Fruit fly (Drosophila melanogaster) whole organism, wandering third instar larva: ENCODE measurements around the gene CG3769.

Experiments used
- CG32264 ChIP-seq: fragments of 200-800 bp; sonication (Bioruptor generic); optimal IDR thresholded peaks from 2 replicates; lab custom pipeline; 2016; ENCODE audit warnings: missing biosample characterization, missing genetic modification characterization
- CG9705 ChIP-seq: fragments of 200-800 bp; sonication (Bioruptor generic); optimal IDR thresholded peaks from 2 replicates; lab custom pipeline; 2018; ENCODE audit warnings: missing biosample characterization, mild to moderate bottlenecking, missing genetic modification characterization
- CrebA ChIP-seq: fragments of 200-800 bp; sonication (Bioruptor generic); optimal IDR thresholded peaks from 2 replicates; lab custom pipeline; 2016; ENCODE audit warnings: missing biosample characterization, mild to moderate bottlenecking, missing genetic modification characterization, borderline replicate concordance
- Dif ChIP-seq: fragments of 200-275, 200-300 bp; sonication (Bioruptor generic); optimal IDR thresholded peaks from 2 replicates; lab custom pipeline; 2018; ENCODE audit warnings: missing biosample characterization, missing genetic modification characterization; ENCODE audit not compliant: partially characterized antibody
- HLH106 ChIP-seq: fragments of 200-800 bp; optimal IDR thresholded peaks from 3 replicates; lab custom pipeline; 2019; ENCODE audit warnings: missing biosample characterization, mild to moderate bottlenecking, missing genetic modification characterization, moderate library complexity
- Hnf4 ChIP-seq: fragments of 200-800 bp; sonication (Bioruptor generic); optimal IDR thresholded peaks from 2 replicates; lab custom pipeline; 2016; ENCODE audit warnings: missing biosample characterization, mild to moderate bottlenecking, missing genetic modification characterization
- Hr78 ChIP-seq: fragments of >200 bp; optimal IDR thresholded peaks from 2 replicates; lab custom pipeline; 2017; ENCODE audit warnings: missing biosample characterization, missing genetic modification characterization
- Hr83 ChIP-seq: fragments of 200-300 bp; sonication (Bioruptor generic); optimal IDR thresholded peaks from 2 replicates; lab custom pipeline; 2016; ENCODE audit warnings: missing biosample characterization, mild to moderate bottlenecking, missing genetic modification characterization, moderate library complexity; ENCODE audit not compliant: poor library complexity, severe bottlenecking
- Jra ChIP-seq: sonication (Bioruptor generic); optimal IDR thresholded peaks from 2 replicates; lab custom pipeline; 2016; ENCODE audit warnings: missing biosample characterization, missing genetic modification characterization
- Mio ChIP-seq: sonication (Bioruptor generic); optimal IDR thresholded peaks from 2 replicates; lab custom pipeline; 2016; ENCODE audit warnings: missing biosample characterization, missing genetic modification characterization
- Myc ChIP-seq: fragments of >200 bp; optimal IDR thresholded peaks from 2 replicates; lab custom pipeline; 2017
- N ChIP-seq: fragments of >200 bp; optimal IDR thresholded peaks from 2 replicates; lab custom pipeline; 2018; ENCODE audit warnings: missing biosample characterization, missing external identifiers, missing genetic modification characterization
- OdsH ChIP-seq: fragments of 200-800 bp; sonication (Bioruptor generic); optimal IDR thresholded peaks from 2 replicates; lab custom pipeline; 2016; ENCODE audit warnings: missing biosample characterization, mild to moderate bottlenecking, missing genetic modification characterization
- Rel ChIP-seq, 2 experiments: fragments of 200-800 bp; sonication (Bioruptor generic) in 1 of 2; optimal IDR thresholded peaks; 2 replicates in 1 of 2; 3 replicates in 1 of 2; lab custom pipeline; 2016 to 2019; ENCODE audit warnings: mild to moderate bottlenecking in 2 of 2, missing biosample characterization in 2 of 2, missing genetic modification characterization in 2 of 2, moderate library complexity in 1 of 2
- Sp1 ChIP-seq: fragments of 200-800 bp; sonication (Bioruptor generic); optimal IDR thresholded peaks from 3 replicates; lab custom pipeline; 2019; ENCODE audit warnings: missing biosample characterization, mild to moderate bottlenecking, missing genetic modification characterization, moderate library complexity
- Vsx2 ChIP-seq: fragments of 200-300, 225-300 bp; sonication (Bioruptor generic); optimal IDR thresholded peaks from 2 replicates; lab custom pipeline; 2018; ENCODE audit warnings: missing biosample characterization, missing genetic modification characterization; ENCODE audit not compliant: partially characterized antibody
- br ChIP-seq: fragments of 200-800 bp; sonication (Bioruptor generic); optimal IDR thresholded peaks from 2 replicates; lab custom pipeline; 2016; ENCODE audit warnings: missing biosample characterization, missing genetic modification characterization
- brk ChIP-seq: fragments of 200-800 bp; sonication (Bioruptor generic); optimal IDR thresholded peaks from 2 replicates; lab custom pipeline; 2016; ENCODE audit warnings: missing biosample characterization, mild to moderate bottlenecking, missing genetic modification characterization
- dl ChIP-seq, 2 experiments: fragments of 175-275, 200-275 bp in 1 of 2; fragments of 200-275 bp in 1 of 2; sonication (Bioruptor generic); optimal IDR thresholded peaks; lab custom pipeline; 2018; ENCODE audit warnings: mild to moderate bottlenecking in 2 of 2, missing biosample characterization in 2 of 2, missing genetic modification characterization in 2 of 2, moderate library complexity in 2 of 2; ENCODE audit not compliant: partially characterized antibody in 2 of 2, insufficient read depth in 1 of 2
- dmrt93B ChIP-seq: fragments of 200-800 bp; sonication (Bioruptor generic); optimal IDR thresholded peaks from 2 replicates; lab custom pipeline; 2018; ENCODE audit warnings: missing biosample characterization, mild to moderate bottlenecking, missing genetic modification characterization
- dsf ChIP-seq: sonication (Bioruptor generic); optimal IDR thresholded peaks from 2 replicates; lab custom pipeline; 2016; ENCODE audit warnings: missing biosample characterization, missing genetic modification characterization, borderline replicate concordance
- ey ChIP-seq: fragments of 200-800 bp; sonication (Bioruptor generic); optimal IDR thresholded peaks from 2 replicates; lab custom pipeline; 2016; ENCODE audit warnings: missing biosample characterization, missing genetic modification characterization
- foxo ChIP-seq, 2 experiments: fragments of 200-800 bp; sonication (Bioruptor generic); optimal IDR thresholded peaks; 2 replicates in 1 of 2; 3 replicates in 1 of 2; lab custom pipeline; 2016 to 2017; ENCODE audit warnings: missing biosample characterization in 2 of 2, missing genetic modification characterization in 2 of 2
- fru ChIP-seq: fragments of 200-800 bp; sonication (Bioruptor generic); optimal IDR thresholded peaks from 3 replicates; lab custom pipeline; 2016; ENCODE audit warnings: missing biosample characterization, mild to moderate bottlenecking, missing genetic modification characterization
- h ChIP-seq: fragments of 200-800 bp; sonication (Bioruptor generic); optimal IDR thresholded peaks from 3 replicates; lab custom pipeline; 2016; ENCODE audit warnings: missing biosample characterization, mild to moderate bottlenecking, missing genetic modification characterization
- jim ChIP-seq: fragments of 175-275, 200-325 bp; sonication (Bioruptor generic); optimal IDR thresholded peaks from 2 replicates; lab custom pipeline; 2016; ENCODE audit warnings: missing biosample characterization, mild to moderate bottlenecking, missing genetic modification characterization
- lola ChIP-seq: fragments of >200 bp; optimal IDR thresholded peaks from 2 replicates; lab custom pipeline; 2017; ENCODE audit warnings: missing biosample characterization, missing genetic modification characterization
- pan ChIP-seq: fragments of >200 bp; optimal IDR thresholded peaks from 2 replicates; lab custom pipeline; 2017
- psq ChIP-seq: fragments of 200-800 bp; sonication (Bioruptor generic); optimal IDR thresholded peaks from 3 replicates; lab custom pipeline; 2017; ENCODE audit warnings: missing biosample characterization, mild to moderate bottlenecking, missing genetic modification characterization, moderate library complexity
- rgr ChIP-seq: fragments of 200-800 bp; sonication (Bioruptor generic); optimal IDR thresholded peaks from 3 replicates; lab custom pipeline; 2016; ENCODE audit warnings: missing biosample characterization, mild to moderate bottlenecking, missing genetic modification characterization
- sage ChIP-seq: fragments of 200-800 bp; sonication (Bioruptor generic); optimal IDR thresholded peaks from 2 replicates; lab custom pipeline; 2016; ENCODE audit warnings: missing biosample characterization, mild to moderate bottlenecking, missing genetic modification characterization
- sv ChIP-seq: fragments of 200-800 bp; sonication (Bioruptor generic); optimal IDR thresholded peaks from 3 replicates; lab custom pipeline; 2016; ENCODE audit warnings: missing biosample characterization, missing genetic modification characterization
- tai ChIP-seq: sonication (Bioruptor generic); optimal IDR thresholded peaks from 2 replicates; lab custom pipeline; 2016; ENCODE audit warnings: missing biosample characterization, missing genetic modification characterization
- woc ChIP-seq: sonication (Bioruptor generic); optimal IDR thresholded peaks from 2 replicates; lab custom pipeline; 2016; ENCODE audit warnings: missing biosample characterization, mild to moderate bottlenecking, missing genetic modification characterization

CG3769 gene

DNA sequence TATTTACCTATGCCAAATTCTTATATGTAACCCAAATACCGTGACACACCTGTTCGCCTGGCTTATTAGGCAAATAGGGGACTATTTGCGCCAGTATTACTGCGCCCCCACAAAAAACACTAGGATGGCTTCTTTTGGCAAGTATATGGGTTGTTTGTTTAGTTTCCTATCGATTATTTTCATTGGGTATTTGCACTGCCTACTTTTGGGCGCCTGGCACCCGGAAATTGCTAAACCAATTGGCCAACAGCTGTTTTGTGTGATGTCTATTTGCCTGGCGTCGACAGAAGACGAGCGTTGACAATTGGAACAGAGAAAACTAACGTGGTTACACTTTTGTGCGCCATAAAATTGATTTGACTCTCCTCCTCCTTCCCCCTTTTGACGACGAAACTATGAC lies 17.8 kb downstream of the CG3769 start:
- TF ChIP-seq Hnf4 (no peak), fru (GFP tag; lab: Kevin White, UChicago) (no peak), psq (GFP tag; lab: Kevin White, UChicago) (no peak), CG32264 (GFP tag; lab: Kevin White, UChicago) (no peak), N (no peak), sv (GFP tag; lab: Kevin White, UChicago) (no peak), ey (GFP tag; lab: Kevin White, UChicago) (no peak), CG9705 (GFP tag; lab: Kevin White, UChicago) (no peak), Vsx2 (no peak), rgr (GFP tag; lab: Kevin White, UChicago) (no peak), brk (GFP tag; lab: Kevin White, UChicago) (no peak), Sp1 (GFP tag; lab: Kevin White, UChicago) (no peak), dmrt93B (GFP tag; lab: Kevin White, UChicago) (no peak), CrebA (GFP tag; lab: Kevin White, UChicago) (no peak), dsf (GFP tag; lab: Kevin White, UChicago) (no peak)

dm6 chr2L:9454369-9455054 lies 19.3 kb downstream of the CG3769 start:
- TF ChIP-seq N: no peak
- TF ChIP-seq, all 38 proteins: peak for 0

- TF ChIP-seq Hr83 (GFP tag; lab: Kevin White, UChicago): no peak
- no peak for TF ChIP-seq HLH106 (tag; lab: Kevin White, UChicago)
- no peak for TF ChIP-seq h
- no peak for TF ChIP-seq dsf (GFP tag; lab: Kevin White, UChicago)
- TF ChIP-seq N: no peak
- no peak for TF ChIP-seq Hr78
- no peak for TF ChIP-seq dl (GFP tag; optimal IDR thresholded peaks at IDR 0.05; lab: Kevin White, UChicago; ENCODE audit: insufficient read depth in 1 of 2, partially characterized antibody in 2 of 2)
- no peak for TF ChIP-seq OdsH (GFP tag; lab: Kevin White, UChicago)
- no peak for TF ChIP-seq Myc (lab: Kevin White, UChicago)
- no peak for TF ChIP-seq foxo (GFP tag; optimal IDR thresholded peaks at IDR 0.05; lab: Kevin White, UChicago)
- no peak for TF ChIP-seq lola (GFP tag; lab: Kevin White, UChicago)
- no peak for TF ChIP-seq psq (GFP tag; lab: Kevin White, UChicago)
- TF ChIP-seq sage (GFP tag; lab: Kevin White, UChicago): no peak
- no peak for TF ChIP-seq woc (GFP tag; lab: Kevin White, UChicago)
- no peak for TF ChIP-seq Rel (GFP tag; optimal IDR thresholded peaks at IDR 0.05; lab: Kevin White, UChicago)
- no peak for TF ChIP-seq Rel (tag; optimal IDR thresholded peaks at IDR 0.05; lab: Kevin White, UChicago)
- TF ChIP-seq rgr (GFP tag; lab: Kevin White, UChicago): no peak
- no peak for TF ChIP-seq tai (GFP tag; lab: Kevin White, UChicago)
- TF ChIP-seq, all 38 proteins: peak for 0
These were observed 20.0 kb downstream of the CG3769 start for dm6 chr2L:9455157-9455556.

DNA sequence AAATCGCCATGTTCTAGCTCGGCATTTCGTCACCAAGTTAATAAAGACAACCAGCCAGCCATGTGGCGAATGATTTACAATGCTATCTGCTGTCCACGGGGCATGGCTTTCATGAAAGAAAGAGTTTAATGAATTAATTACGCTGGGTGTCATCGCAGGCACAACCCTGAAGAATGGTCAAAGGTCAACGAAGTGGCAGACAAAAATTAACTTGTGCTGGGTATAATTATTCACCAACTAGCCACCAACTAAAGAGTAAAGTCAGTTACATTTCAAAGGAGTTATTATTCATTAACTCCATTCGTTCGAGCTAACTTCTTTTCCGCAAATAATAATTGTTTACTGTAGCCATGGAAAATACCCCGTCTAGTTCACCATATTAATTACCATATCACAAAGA lies 22.3 kb downstream of the CG3769 start:
- TF ChIP-seq Jra (GFP tag; lab: Kevin White, UChicago) (no peak), Dif (no peak), Hr83 (GFP tag; lab: Kevin White, UChicago) (no peak), br (GFP tag; lab: Kevin White, UChicago) (no peak), brk (GFP tag; lab: Kevin White, UChicago) (no peak), psq (GFP tag; lab: Kevin White, UChicago) (no peak)

DNA sequence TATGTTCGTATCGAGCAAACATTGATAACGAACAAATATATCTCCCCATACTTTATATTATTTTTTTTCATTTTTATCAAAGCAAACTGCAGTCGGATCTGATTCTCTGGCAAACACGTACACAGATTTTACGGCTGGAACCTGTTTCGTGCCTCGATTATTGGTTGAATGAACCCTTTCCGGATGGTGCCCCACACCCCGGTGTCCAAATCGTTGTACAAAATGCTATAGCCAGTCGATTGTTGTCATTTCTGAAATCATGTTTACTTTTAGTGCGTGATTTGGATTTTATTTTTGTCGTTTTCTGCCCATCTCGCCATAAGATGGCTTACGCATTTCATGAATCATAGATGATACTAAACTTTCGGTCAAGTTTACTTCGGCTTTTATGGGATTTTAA lies 22.7 kb downstream of the CG3769 start:
- no peak for TF ChIP-seq Mio (GFP tag; lab: Kevin White, UChicago)
- no peak for TF ChIP-seq dl (GFP tag; optimal IDR thresholded peaks at IDR 0.05; lab: Kevin White, UChicago; ENCODE audit: insufficient read depth in 1 of 2, partially characterized antibody in 2 of 2)
- peak; percentile 7 for TF ChIP-seq Sp1 (GFP tag; lab: Kevin White, UChicago)
- TF ChIP-seq h: peak; percentile 7
- no peak for TF ChIP-seq pan
- no peak for TF ChIP-seq woc (GFP tag; lab: Kevin White, UChicago)
- no peak for TF ChIP-seq CG9705 (GFP tag; lab: Kevin White, UChicago)
- peak; percentile 45 for TF ChIP-seq br (GFP tag; lab: Kevin White, UChicago)
- no peak for TF ChIP-seq Jra (GFP tag; lab: Kevin White, UChicago)
- TF ChIP-seq jim (GFP tag; lab: Kevin White, UChicago): peak; percentile 33
- TF ChIP-seq Hr78: no peak
